Worm (Caenorhabditis elegans) whole organism, midembryonic: ENCODE measurements around the gene C25G4.7.

Source experiments
- cog-1 ChIP-seq: sonication (generic microtip); optimal IDR thresholded peaks from 2 replicates; lab custom pipeline; 2016; ENCODE audit warnings: missing genetic modification characterization, missing compliant biosample characterization
- flt-1 ChIP-seq: fragments of 200-800 bp; sonication (Bioruptor generic); IDR thresholded peaks from 2 replicates; pipeline ENCODE4 v1.3.6; 2022; ENCODE audit warnings: missing genetic modification characterization, missing compliant biosample characterization
- klf-2 ChIP-seq: fragments of 200-800 bp; sonication (Bioruptor generic); conservative IDR thresholded peaks from 2 replicates; pipeline ENCODE4 v1.3.6; 2022; ENCODE audit warnings: missing genetic modification reagents, missing genetic modification characterization, missing compliant biosample characterization
- med-1 ChIP-seq: sonication (generic microtip); optimal IDR thresholded peaks from 2 replicates; lab custom pipeline; 2017; ENCODE audit warnings: missing genetic modification characterization, mild to moderate bottlenecking, missing compliant biosample characterization, antibody characterized with exemption, missing genetic modification reagents; ENCODE audit not compliant: insufficient read depth
- ref-1 ChIP-seq: fragments of 200-800 bp; sonication (Bioruptor generic); conservative IDR thresholded peaks from 2 replicates; pipeline ENCODE4 v1.3.6; 2022; ENCODE audit warnings: missing genetic modification reagents, missing genetic modification characterization, missing compliant biosample characterization
- ztf-23 ChIP-seq: fragments of 200-800 bp; sonication (Bioruptor generic); IDR thresholded peaks from 2 replicates; pipeline ENCODE4 v1.3.6; 2022; ENCODE audit warnings: missing genetic modification reagents, missing genetic modification characterization, missing compliant biosample characterization
- ztf-29 ChIP-seq: fragments of 200-800 bp; sonication (Bioruptor generic); IDR thresholded peaks from 2 replicates; pipeline ENCODE4 v1.3.6; 2022; ENCODE audit warnings: missing genetic modification reagents, missing genetic modification characterization, missing compliant biosample characterization

- TF ChIP-seq klf-2 (GFP tag; lab: Robert Waterston, UW) (no peak), ztf-23 (no peak), med-1 (GFP tag; lab: Kevin White, UChicago) (no peak), flt-1 (GFP tag; lab: Robert Waterston, UW) (no peak), ref-1 (GFP tag; lab: Robert Waterston, UW) (no peak), ztf-29 (GFP tag; lab: Robert Waterston, UW) (no peak), cog-1 (tag; lab: Kevin White, UChicago) (no peak)
Measured at ce11 chrIV:12432340-12432739, 24.4 kb upstream of the C25G4.7 start, which contains the start of gene clec-184.
